Worm (Caenorhabditis elegans) whole organism, dauer: ENCODE measurements around the gene nhr-115.
"Not testable (repeated sequence)": the region's sequence is repeated elsewhere in the genome, so short reads cannot be mapped to it uniquely, and the experiment has no call there.

Experiments used
- unc-62 ChIP-seq: sonication (generic microtip); optimal IDR thresholded peaks from 2 replicates; lab custom pipeline; 2017; ENCODE audit warnings: missing biosample characterization, missing genetic modification reagents, missing genetic modification characterization

The nhr-115 gene

DNA sequence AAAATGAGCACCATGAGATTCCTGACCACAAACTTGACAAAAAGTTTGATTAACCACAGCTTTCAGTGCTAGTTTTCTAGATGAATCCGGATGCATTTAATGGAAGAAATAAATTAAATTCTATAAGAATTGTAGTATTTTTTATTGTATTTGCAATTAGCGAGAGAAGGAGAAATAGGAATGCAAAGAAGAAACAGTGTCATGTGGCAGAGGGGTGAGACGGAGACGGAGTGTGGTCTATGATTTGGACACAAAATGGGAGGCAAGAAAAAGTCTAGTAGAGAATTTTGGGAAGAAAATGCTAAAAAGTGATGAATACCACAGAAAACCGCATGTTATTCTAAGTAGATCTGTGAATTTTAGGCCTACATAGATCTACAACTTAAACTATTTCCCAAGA is 14.3 kb upstream of the nhr-115 start, which contains the start of gene nhr-59:
nhr-59 (minus strand) TSS at position 214 of the 400 bp plus-strand sequence.
- TF ChIP-seq unc-62 (GFP tag; lab: Kevin White, UChicago), result no peak

DNA sequence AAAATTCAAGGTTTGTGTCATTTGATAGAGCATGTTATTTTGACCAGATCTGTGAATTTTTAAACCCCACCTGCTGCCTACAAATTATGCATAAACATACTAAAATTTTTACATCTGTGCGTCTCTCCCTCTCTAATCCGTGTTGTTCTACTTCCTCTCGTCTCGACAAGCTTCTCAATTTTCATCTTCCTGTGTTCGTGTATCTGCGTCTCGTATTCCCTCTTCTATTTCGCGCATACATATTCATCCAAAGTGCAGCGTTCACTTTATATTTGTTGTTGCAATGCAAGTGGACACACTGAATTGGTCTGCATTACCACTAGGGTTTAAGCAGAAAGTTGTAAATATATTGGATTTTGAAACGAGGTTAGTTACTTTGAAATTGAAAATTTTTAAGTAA is 13.8 kb upstream of the nhr-115 start, which contains the start of gene fbxa-137:
fbxa-137 (plus strand) TSS at position 274 of the 400 bp plus-strand sequence.
- TF ChIP-seq unc-62 (GFP tag; lab: Kevin White, UChicago), result no peak

DNA sequence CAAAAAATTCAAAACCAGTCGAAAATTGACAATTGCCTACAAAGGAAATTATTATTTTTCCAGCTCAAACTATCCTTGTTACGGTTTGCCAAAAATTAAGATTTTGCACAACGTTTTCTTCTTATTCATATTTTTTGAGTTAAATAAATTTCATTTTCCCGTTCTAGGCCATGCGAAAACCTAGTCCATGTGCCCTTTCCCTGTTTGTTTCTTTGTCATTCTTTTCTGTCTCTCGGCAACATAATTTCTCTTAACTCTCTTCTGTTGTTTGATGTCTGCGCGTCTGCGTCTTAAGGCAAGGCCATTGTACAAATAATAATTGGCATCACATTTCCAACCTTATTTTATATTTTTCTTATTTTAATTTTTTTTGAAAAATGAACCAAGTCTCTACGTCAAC is 10.8 kb upstream of the nhr-115 start, which contains the start of gene nhr-228:
nhr-228 (plus strand) TSS at position 261 of the 400 bp plus-strand sequence.
- TF ChIP-seq unc-62 (GFP tag; lab: Kevin White, UChicago), result no peak

DNA sequence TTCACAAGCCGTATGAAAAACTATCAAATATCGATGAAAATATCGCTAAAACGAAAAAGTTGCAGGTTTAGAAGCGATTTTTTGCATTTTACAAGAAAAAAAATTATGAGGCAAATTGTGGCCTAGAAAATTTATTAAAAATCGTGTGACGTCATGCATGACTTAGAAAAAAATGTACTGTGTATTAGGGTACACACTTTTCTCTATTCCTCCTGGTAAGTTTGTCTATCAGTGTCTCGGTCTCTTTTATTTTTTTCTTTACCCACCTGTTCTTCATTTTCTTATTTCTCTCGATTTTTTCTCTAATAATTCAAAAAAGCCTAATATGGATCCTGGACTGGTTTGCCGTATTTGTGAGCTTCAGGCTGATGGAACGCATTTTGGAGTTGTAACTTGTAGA is 7.2 kb upstream of the nhr-115 start, which contains the start of gene nhr-227:
nhr-227 (plus strand) TSS at position 326 of the 400 bp plus-strand sequence.
- TF ChIP-seq unc-62 (GFP tag; lab: Kevin White, UChicago), result no peak

DNA sequence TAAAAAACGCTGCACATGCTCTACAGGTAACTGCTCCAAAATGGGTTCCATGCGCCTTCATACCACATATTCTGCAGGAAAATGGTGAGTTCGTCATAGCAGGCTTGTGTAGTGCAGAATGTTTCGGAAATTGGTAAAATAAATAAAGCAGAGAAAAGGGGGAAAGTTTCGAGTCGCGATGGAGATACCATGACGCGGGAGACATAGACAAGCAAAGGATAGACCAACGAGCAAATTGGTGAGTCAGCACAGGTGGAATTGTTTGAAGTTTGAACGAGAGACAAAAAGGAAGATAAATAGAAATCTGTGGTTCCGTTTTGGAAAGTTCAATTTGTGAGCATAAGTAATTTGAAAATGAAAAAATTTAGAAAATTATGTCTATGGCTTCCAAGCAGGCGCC is 2.0 kb upstream of the nhr-115 start, which contains the start of gene nhr-225:
nhr-225 (minus strand) TSS at position 146 of the 400 bp plus-strand sequence.
- TF ChIP-seq unc-62 (GFP tag; lab: Kevin White, UChicago), result no peak

DNA sequence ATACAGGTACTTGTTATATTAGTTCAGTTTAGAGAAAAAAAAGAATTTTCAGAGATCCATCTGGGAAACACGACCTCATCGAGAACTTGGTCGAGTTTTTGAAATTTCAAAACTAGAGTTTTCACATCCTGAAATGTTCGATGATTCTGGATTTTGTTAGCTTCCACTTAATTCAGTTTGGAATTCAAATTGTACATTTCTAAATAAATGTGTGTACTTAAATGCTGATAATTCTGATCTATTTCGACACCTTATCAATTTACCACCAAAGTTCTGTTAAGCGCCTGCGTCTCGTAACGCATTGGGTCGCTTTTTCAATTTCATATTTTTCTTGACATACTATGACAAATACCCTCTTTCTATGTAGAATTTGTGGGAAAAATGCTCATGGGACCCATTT is 2.2 kb downstream of the nhr-115 start, which contains the start of gene nhr-226:
nhr-226 (plus strand) TSS at position 301 of the 400 bp plus-strand sequence.
- TF ChIP-seq unc-62 (GFP tag; lab: Kevin White, UChicago), result no peak

DNA sequence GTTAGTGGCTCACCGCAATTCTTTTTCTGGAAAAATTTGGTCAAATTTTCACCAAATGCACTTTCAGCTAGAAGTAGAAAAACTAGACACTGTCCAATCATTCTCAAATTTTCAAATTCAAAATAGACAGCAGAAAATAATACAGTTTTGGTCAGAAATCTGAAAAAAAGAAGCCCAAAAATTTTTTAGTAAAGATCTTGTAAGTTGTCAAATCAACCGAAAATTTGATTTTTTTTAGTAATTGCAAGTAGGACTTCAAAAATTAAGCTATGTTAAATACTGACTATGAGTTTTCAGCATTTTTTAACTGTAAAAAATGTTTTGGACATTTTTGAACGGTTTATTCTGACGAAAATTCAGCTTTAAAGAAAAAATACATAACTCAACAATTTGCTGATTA is 8.6 kb downstream of the nhr-115 start, which contains the start of gene Y19D10B.8:
Y19D10B.8 (minus strand) TSS at position 101 of the 400 bp plus-strand sequence.
- no peak for TF ChIP-seq unc-62 (GFP tag; lab: Kevin White, UChicago)

DNA sequence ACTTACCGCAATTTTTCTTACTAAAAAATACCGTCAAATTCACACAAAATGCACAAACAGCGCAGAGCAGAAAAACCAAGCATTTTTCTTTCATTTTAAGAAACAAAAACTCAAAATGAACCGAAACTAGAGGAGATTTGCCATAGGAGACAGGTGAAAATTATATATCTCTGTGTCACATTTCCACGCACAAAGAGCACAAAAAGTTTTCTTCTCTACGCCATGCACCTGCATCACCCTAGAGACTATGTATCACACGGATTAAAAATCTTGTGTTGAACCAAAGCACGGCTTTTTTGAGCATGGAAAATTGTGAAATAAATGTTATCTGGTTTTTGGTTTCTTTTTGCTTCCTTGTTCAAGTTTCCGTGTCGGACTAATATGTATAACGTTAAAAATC is 11.4 kb downstream of the nhr-115 start, which contains the start of gene irld-15:
irld-15 (minus strand) TSS at position 101 of the 400 bp plus-strand sequence.
- TF ChIP-seq unc-62 (GFP tag; lab: Kevin White, UChicago), result no peak

DNA sequence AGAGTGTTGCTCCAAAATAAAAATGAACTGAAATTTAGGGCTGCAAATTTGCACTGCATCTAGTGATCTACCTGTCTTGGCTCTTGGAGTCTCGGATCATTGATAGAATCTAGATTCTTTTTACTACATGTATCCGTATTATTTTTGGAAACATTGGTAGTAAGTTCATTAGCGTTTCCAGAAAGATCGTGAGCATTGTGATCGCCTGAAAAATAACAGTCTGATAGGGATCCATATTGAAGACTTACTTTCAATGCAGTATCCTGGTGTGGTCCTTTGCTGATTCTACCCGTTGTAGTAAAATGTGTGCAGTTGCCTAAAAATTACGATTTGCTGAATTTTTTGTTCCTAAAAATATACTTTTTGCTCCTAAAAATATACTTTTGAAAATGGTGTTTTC is 14.0 kb downstream of the nhr-115 start:
- no peak for TF ChIP-seq unc-62 (GFP tag; lab: Kevin White, UChicago)

DNA sequence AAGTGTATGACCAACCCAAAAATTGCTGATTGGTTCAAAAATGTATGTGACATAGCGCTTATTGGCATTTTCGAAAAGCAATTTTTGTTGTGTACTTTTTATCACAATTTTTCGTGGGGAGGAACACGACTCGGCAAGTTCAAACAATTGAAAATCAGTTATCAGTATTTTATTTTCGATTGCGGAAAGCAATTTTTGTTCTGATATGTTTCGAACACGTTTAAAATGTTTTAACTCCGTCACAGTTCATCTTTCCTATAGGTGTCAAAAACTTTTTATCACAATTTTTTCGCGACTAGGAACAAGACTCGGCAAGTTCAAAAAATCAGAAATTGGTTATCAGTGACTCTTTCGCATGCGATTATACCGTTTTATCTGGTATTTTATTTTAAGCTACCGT is 15.9 kb downstream of the nhr-115 start:
- no peak for TF ChIP-seq unc-62 (GFP tag; lab: Kevin White, UChicago)

DNA sequence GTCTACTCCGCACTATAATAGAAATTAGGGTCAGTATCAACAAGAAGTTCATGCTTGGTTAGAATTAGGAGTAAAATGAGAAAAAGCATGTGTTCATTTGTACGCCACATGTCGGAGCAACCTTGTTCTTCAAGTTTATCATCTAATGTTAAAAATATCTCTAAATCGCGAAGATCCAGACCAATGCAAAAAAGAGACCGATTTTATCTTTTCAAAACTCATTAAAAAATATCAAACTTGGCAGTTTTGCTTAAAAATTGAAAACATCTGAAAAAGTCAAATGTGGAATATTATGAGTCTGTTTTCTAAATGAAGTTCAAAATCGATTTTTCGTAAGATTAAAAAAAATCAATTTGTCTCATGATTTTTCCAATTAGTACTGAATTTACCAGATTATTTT is 28.7 kb downstream of the nhr-115 start, which contains the start of gene Y19D10B.6:
Y19D10B.6 (minus strand) TSS at position 101 of the 400 bp plus-strand sequence.
- not testable (repeated sequence) for TF ChIP-seq unc-62 (GFP tag; lab: Kevin White, UChicago)

DNA sequence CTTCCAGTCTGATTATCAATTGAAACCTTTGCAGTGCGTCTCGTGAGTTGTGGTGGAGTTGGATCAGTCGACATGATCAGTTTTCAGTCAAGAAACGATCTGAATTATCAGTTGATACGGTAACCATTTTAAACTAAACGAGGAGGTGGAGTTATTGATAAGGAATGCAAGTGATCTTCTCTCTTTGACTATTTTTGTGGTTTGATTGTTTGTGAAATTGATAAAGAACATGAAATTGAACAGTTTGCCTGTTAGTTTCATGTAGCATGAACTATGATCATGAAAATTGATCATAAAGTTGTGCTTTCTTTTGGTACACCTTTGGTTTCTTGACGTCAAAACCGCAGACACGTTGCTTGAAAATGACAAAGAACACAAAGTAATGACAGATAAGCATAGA is 30.1 kb downstream of the nhr-115 start, which contains the start of gene pud-1.2:
pud-1.2 (minus strand) TSS at position 101 of the 400 bp plus-strand sequence.
- not testable (repeated sequence) for TF ChIP-seq unc-62 (GFP tag; lab: Kevin White, UChicago)

DNA sequence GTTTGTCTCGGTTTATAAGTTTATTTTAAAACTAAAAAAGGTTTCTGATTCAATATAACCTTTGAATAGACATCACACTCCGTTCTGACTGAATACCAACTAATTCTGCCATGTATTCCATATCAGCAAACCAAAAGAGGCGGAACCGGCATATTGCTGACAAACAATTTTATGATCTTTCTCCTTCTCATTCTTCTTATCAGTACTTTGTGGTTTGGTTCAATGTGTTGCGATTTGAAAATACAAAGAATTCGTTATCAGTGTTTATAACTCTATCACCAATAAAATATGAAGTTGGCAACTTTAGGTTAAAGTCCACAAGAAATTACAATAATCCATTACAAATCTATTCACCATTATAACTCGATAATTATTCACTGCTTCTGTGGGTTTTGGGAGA is 31.9 kb downstream of the nhr-115 start:
- no peak for TF ChIP-seq unc-62 (GFP tag; lab: Kevin White, UChicago)

DNA sequence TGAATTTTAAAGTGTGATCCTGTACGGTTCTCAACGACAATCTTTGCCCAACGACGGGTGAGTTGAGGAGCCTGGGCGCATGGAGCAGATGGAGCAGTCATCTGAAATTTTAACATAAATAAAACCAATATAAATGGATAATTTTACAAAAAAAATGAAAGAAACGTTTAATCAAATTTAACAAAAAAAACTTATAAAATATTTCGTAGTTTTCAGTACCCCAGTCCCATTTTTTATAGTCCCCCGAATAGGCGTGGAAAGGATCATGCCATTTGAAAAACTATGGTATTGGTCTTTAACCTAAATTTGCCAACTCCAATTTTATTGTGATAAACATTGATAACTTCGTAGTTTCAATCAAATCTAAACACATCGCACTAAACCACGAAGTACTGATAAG is 32.7 kb downstream of the nhr-115 start, which contains the start of gene pud-3:
pud-3 (minus strand) TSS at position 101 of the 400 bp plus-strand sequence.
- TF ChIP-seq unc-62 (GFP tag; lab: Kevin White, UChicago), result no peak

DNA sequence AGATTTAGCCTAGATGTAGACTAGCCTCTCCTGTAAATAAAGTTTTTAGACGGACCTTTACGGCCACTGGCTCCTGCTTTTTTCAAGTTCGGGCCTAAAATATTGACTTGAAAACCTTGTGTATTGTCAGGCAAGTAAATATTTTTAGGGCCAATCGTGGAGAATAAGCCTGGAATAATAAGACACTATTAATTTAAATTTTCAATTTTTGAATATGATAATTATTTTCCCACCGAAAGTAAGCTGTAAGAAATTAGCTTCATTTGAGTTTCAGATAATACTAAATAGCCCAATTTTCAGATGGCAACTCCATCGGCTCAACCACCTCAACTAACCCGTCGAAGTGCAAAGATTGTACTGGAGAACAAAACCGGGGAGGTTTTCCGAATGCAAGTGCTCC is 34.0 kb downstream of the nhr-115 start, which contains the start of gene pud-4:
pud-4 (plus strand) TSS at position 301 of the 400 bp plus-strand sequence.
- TF ChIP-seq unc-62 (GFP tag; lab: Kevin White, UChicago), result no peak

DNA sequence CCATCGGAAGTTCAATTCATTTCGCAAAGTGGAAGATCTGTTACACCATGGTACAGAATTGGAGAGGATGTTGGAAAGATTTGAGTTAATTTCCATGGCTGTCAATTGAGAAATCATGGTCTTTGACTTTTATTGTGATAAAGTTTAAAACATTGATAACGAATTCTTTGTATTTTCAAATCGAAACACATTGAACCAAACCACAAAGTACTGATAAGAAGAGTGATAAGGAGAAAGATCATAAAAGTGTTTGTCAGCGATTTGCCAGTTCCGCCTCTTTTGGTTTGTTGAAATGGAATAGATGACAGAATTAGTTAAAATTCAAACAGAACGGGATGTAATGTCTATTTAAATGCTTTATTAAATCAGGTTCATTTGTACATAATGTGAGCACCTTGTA is 34.8 kb downstream of the nhr-115 start:
- no peak for TF ChIP-seq unc-62 (GFP tag; lab: Kevin White, UChicago)

DNA sequence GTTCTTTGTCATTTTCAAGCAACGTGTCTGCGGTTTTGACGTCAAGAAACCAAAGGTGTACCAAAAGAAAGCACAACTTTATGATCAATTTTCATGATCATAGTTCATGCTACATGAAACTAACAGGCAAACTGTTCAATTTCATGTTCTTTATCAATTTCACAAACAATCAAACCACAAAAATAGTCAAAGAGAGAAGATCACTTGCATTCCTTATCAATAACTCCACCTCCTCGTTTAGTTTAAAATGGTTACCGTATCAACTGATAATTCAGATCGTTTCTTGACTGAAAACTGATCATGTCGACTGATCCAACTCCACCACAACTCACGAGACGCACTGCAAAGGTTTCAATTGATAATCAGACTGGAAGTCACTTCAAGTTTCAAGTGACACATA is 37.8 kb downstream of the nhr-115 start, which contains the start of gene pud-1.1:
pud-1.1 (plus strand) TSS at position 301 of the 400 bp plus-strand sequence.
- not testable (repeated sequence) for TF ChIP-seq unc-62 (GFP tag; lab: Kevin White, UChicago)
